Fruit fly (Drosophila melanogaster): ENCODE results near the gene CG5151.
A peak's percentile ranks its signal among the peaks of the same experiment; 100 is the strongest.

Gene CG5151

dm6 chr3L:16153089-16153488 is 11.4 kb downstream of the CG5151 start:
- peak; percentile 34 for TF ChIP-seq CG14655 (GFP tag; optimal IDR thresholded peaks at IDR 0.05)
- no peak for TF ChIP-seq CG9948 (tag; optimal IDR thresholded peaks at IDR 0.05)
- TF ChIP-seq Pif1B (GFP tag; optimal IDR thresholded peaks at IDR 0.05): peak; percentile 55
- TF ChIP-seq CG13204 (GFP tag; optimal IDR thresholded peaks at IDR 0.05): peak; percentile 43
- TF ChIP-seq CG10348 (GFP tag; IDR thresholded peaks at IDR 0.05): no peak
- TF ChIP-seq Snoo (tag; optimal IDR thresholded peaks at IDR 0.05): no peak
- TF ChIP-seq fd96Ca (GFP tag; IDR thresholded peaks at IDR 0.05): no peak
- TF ChIP-seq CG8301 (tag; optimal IDR thresholded peaks at IDR 0.05): no peak
- 0 out of 2 replicates have a peak, but pooled peaks have one; percentile 23 for TF ChIP-seq rn (GFP tag; IDR thresholded peaks at IDR 0.05)
- TF ChIP-seq CG32121 (GFP tag; IDR thresholded peaks at IDR 0.05): peak; percentile 64
- peak; percentile 24 for TF ChIP-seq CG15710 (tag; optimal IDR thresholded peaks at IDR 0.05)
- TF ChIP-seq Pif1A (GFP tag; optimal IDR thresholded peaks at IDR 0.05): peak; percentile 62
- TF ChIP-seq gl (tag; optimal IDR thresholded peaks at IDR 0.05): peak; percentile 46
- TF ChIP-seq CG34367 (tag; optimal IDR thresholded peaks at IDR 0.05): no peak
- peak; percentile 6 for TF ChIP-seq CG8159 (tag; optimal IDR thresholded peaks at IDR 0.05)
- peak; percentile 74 for TF ChIP-seq CG4496 (GFP tag; IDR thresholded peaks at IDR 0.05)
- TF ChIP-seq D1 (tag; optimal IDR thresholded peaks at IDR 0.05): no peak
- peak; percentile 56 for TF ChIP-seq Ets98B (GFP tag; IDR thresholded peaks at IDR 0.05)

dm6 chr3L:16151742-16152141 is 12.8 kb downstream of the CG5151 start:
- no peak for TF ChIP-seq CG8301 (tag; optimal IDR thresholded peaks at IDR 0.05)
- no peak for TF ChIP-seq Pif1B (GFP tag; optimal IDR thresholded peaks at IDR 0.05)
- peak; percentile 39; the same call in 1 of the 2 replicates for TF ChIP-seq Ets98B (GFP tag; IDR thresholded peaks at IDR 0.05)
- 0 out of 3 replicates have a peak, but pooled peaks have one; percentile 20 for TF ChIP-seq CG4496 (GFP tag; IDR thresholded peaks at IDR 0.05)

dm6 chr3L:16150850-16151515 is 13.5 kb downstream of the CG5151 start:
- TF ChIP-seq CG15710 (tag; optimal IDR thresholded peaks at IDR 0.05) (no peak), CG32121 (GFP tag; IDR thresholded peaks at IDR 0.05) (0 out of 2 replicates have a peak, but pooled peaks have one; percentile 23)

dm6 chr3L:16150161-16150538 is 14.4 kb downstream of the CG5151 start:
- TF ChIP-seq CG9948 (tag; optimal IDR thresholded peaks at IDR 0.05) (no peak), EcR (GFP tag; optimal IDR thresholded peaks at IDR 0.05) (peak; percentile 72), CG32121 (GFP tag; IDR thresholded peaks at IDR 0.05) (peak; percentile 43), CG14655 (GFP tag; optimal IDR thresholded peaks at IDR 0.05) (no peak)

- TF ChIP-seq CG17806 (tag; optimal IDR thresholded peaks at IDR 0.05): no peak
- TF ChIP-seq CG4496 (GFP tag; IDR thresholded peaks at IDR 0.05): no peak
- no peak for TF ChIP-seq CG10348 (GFP tag; IDR thresholded peaks at IDR 0.05)
- no peak for TF ChIP-seq D1 (tag; optimal IDR thresholded peaks at IDR 0.05)
- peak; percentile 11 for TF ChIP-seq CG15710 (tag; optimal IDR thresholded peaks at IDR 0.05)
- no peak for TF ChIP-seq CG14655 (GFP tag; optimal IDR thresholded peaks at IDR 0.05)
- no peak for TF ChIP-seq rn (GFP tag; IDR thresholded peaks at IDR 0.05)
- TF ChIP-seq CG32121 (GFP tag; IDR thresholded peaks at IDR 0.05): no peak
- no peak for TF ChIP-seq gl (tag; optimal IDR thresholded peaks at IDR 0.05)
- TF ChIP-seq CG34367 (tag; optimal IDR thresholded peaks at IDR 0.05): no peak
- peak; percentile 52 for TF ChIP-seq CG8159 (tag; optimal IDR thresholded peaks at IDR 0.05)
- TF ChIP-seq Pif1B (GFP tag; optimal IDR thresholded peaks at IDR 0.05): no peak
- TF ChIP-seq CG12605 (GFP tag; IDR thresholded peaks at IDR 0.05): no peak
- TF ChIP-seq Pif1A (GFP tag; optimal IDR thresholded peaks at IDR 0.05): no peak
- TF ChIP-seq CG9948 (tag; optimal IDR thresholded peaks at IDR 0.05): peak; percentile 14
- no peak for TF ChIP-seq EcR (GFP tag; optimal IDR thresholded peaks at IDR 0.05)
- TF ChIP-seq Ets98B (GFP tag; IDR thresholded peaks at IDR 0.05): no peak
- TF ChIP-seq fd96Ca (GFP tag; IDR thresholded peaks at IDR 0.05): no peak
- TF ChIP-seq CG8301 (tag; optimal IDR thresholded peaks at IDR 0.05): peak; percentile 10
- peak; percentile 52 for TF ChIP-seq Snoo (tag; optimal IDR thresholded peaks at IDR 0.05)
- TF ChIP-seq CG13204 (GFP tag; optimal IDR thresholded peaks at IDR 0.05): peak; percentile 25
These were observed 14.9 kb downstream of the CG5151 start for dm6 chr3L:16149418-16150160.

- TF ChIP-seq Pif1A (GFP tag; optimal IDR thresholded peaks at IDR 0.05) (peak; percentile 45), CG34367 (tag; optimal IDR thresholded peaks at IDR 0.05) (no peak), fd96Ca (GFP tag; IDR thresholded peaks at IDR 0.05) (no peak), CG8159 (tag; optimal IDR thresholded peaks at IDR 0.05) (peak; percentile 64), CG8301 (tag; optimal IDR thresholded peaks at IDR 0.05) (peak; percentile 48), Pif1B (GFP tag; optimal IDR thresholded peaks at IDR 0.05) (peak; percentile 52), CG15710 (tag; optimal IDR thresholded peaks at IDR 0.05) (peak; percentile 41), gl (tag; optimal IDR thresholded peaks at IDR 0.05) (no peak), CG14655 (GFP tag; optimal IDR thresholded peaks at IDR 0.05) (peak; percentile 56), CG9948 (tag; optimal IDR thresholded peaks at IDR 0.05) (peak; percentile 43), CG17806 (tag; optimal IDR thresholded peaks at IDR 0.05) (peak; percentile 26), Snoo (tag; optimal IDR thresholded peaks at IDR 0.05) (peak; percentile 24)
These were observed 16.7 kb downstream of the CG5151 start for dm6 chr3L:16147819-16148236.
